In the genomic region with DNA sequence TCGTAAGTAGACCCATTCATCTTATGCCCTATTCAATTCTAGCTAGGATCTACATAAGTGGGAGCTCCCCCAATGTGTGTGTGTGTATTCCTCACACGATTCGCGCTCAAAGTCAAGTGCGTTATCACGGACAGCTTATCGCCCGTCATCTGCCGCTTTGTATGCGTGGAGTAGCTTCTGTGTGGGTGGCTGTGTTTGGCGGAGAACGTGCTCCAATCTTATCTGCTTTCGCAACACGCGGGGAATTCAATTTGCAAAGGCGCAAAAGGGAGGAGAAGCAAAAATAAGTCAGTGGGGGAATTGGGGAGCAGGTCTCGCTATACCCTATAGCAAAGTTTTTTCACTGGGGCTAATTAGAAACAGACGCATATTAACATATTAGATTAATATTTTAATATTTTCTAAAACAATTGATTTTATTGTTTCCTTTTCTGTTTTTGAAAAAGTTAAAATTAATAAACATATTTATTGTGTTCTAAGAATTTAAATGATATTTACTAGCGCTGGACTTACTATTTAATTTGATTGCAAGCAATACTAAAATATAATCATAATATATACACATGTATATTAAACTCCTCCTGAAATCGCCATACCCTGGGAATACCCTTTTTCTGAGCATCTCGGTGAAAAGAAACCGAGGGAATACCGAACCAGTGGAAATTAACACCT, we compare ENCODE assay signal across 2 fruit fly cellular contexts.
TF ChIP-seq lines count a peak whose summit lies in the region.

No protein-coding gene starts in this region.

TF ChIP-seq in whole organism, embryonic, 481 proteins besides CTCF, POLR2A, EP300 and RAD21 (continued from another document and continues in another):
- TF ChIP-seq CG2712 (tag; optimal IDR thresholded peaks at IDR 0.05; lab: Kevin White, UChicago) (peak; percentile 8), Hand (GFP tag; optimal IDR thresholded peaks at IDR 0.05; lab: Kevin White, UChicago) (peak; percentile 64), CG12104 (GFP tag; optimal IDR thresholded peaks at IDR 0.05; lab: Kevin White, UChicago) (peak; percentile 18), CG1024 (GFP tag; IDR thresholded peaks at IDR 0.05; lab: Robert Waterston, UW) (no peak), CG13775 (GFP tag; optimal IDR thresholded peaks at IDR 0.05; lab: Kevin White, UChicago) (peak; percentile 34), amos (GFP tag; IDR thresholded peaks at IDR 0.05; lab: Robert Waterston, UW; ENCODE audit: partially characterized antibody) (no peak), Adf1 (GFP tag; IDR thresholded peaks at IDR 0.05; lab: Robert Waterston, UW) (peak; percentile 11; the same call in 1 of the 2 replicates), Hsf (GFP tag; optimal IDR thresholded peaks at IDR 0.05; lab: Kevin White, UChicago) (peak; percentile 24), CG13296 (GFP tag; optimal IDR thresholded peaks at IDR 0.05; lab: Kevin White, UChicago) (peak; percentile 32), CG31388 (GFP tag; optimal IDR thresholded peaks at IDR 0.05; lab: Kevin White, UChicago) (no peak), mld (GFP tag; IDR thresholded peaks at IDR 0.05; lab: Robert Waterston, UW; ENCODE audit: partially characterized antibody) (no peak), CG1602 (GFP tag; optimal IDR thresholded peaks at IDR 0.05; lab: Kevin White, UChicago) (peak; percentile 7), usp (GFP tag; optimal IDR thresholded peaks at IDR 0.05; lab: Kevin White, UChicago) (no peak), caup (GFP tag; optimal IDR thresholded peaks at IDR 0.05; lab: Kevin White, UChicago; ENCODE audit: severe bottlenecking) (peak; percentile 34), CG15269 (tag; optimal IDR thresholded peaks at IDR 0.05; lab: Kevin White, UChicago) (peak; percentile 27), CG10267 (tag; optimal IDR thresholded peaks at IDR 0.05; lab: Kevin White, UChicago) (peak; percentile 22), CG18262 (tag; optimal IDR thresholded peaks at IDR 0.05; lab: Kevin White, UChicago) (peak; percentile 2), E2f2 (GFP tag; IDR thresholded peaks at IDR 0.05; lab: Robert Waterston, UW) (no peak), Max (GFP tag; optimal IDR thresholded peaks at IDR 0.05; lab: Kevin White, UChicago) (peak; percentile 24), org-1 (GFP tag; optimal IDR thresholded peaks at IDR 0.05; lab: Kevin White, UChicago) (peak; percentile 21), Fer3 (tag; optimal IDR thresholded peaks at IDR 0.05; lab: Kevin White, UChicago) (peak; percentile 55), dysf (GFP tag; IDR thresholded peaks at IDR 0.05; lab: Robert Waterston, UW) (peak; percentile 63), wdn (GFP tag; IDR thresholded peaks at IDR 0.05; lab: Robert Waterston, UW) (peak; percentile 17; the same call in 1 of the 2 replicates), CG32767 (GFP tag; IDR thresholded peaks at IDR 0.05; lab: Robert Waterston, UW) (no peak), CG34422 (GFP tag; IDR thresholded peaks at IDR 0.05; lab: Robert Waterston, UW) (no peak), Ptx1 (GFP tag; IDR thresholded peaks at IDR 0.05; lab: Robert Waterston, UW) (0 out of 2 replicates have a peak, but pooled peaks have one; percentile 23), PHDP (tag; optimal IDR thresholded peaks at IDR 0.05; lab: Kevin White, UChicago) (peak; percentile 56), CG12155 (GFP tag; optimal IDR thresholded peaks at IDR 0.05; lab: Kevin White, UChicago) (peak; percentile 54), unc-4 (GFP tag; IDR thresholded peaks at IDR 0.05; lab: Robert Waterston, UW; ENCODE audit: partially characterized antibody) (no peak), prd (optimal IDR thresholded peaks at IDR 0.05; lab: Kevin White, UChicago) (no peak), prd (GFP tag; IDR thresholded peaks at IDR 0.05; lab: Robert Waterston, UW) (peak; percentile 37; the same call in 1 of the 3 replicates), Sox102F (GFP tag; optimal IDR thresholded peaks at IDR 0.05; lab: Kevin White, UChicago) (peak; percentile 26), dpn (GFP tag; optimal IDR thresholded peaks at IDR 0.05; lab: Kevin White, UChicago) (peak in 1 of 2 experiments; percentile 15), HmgZ (tag; optimal IDR thresholded peaks at IDR 0.05; lab: Kevin White, UChicago) (no peak), CG9215 (GFP tag; IDR thresholded peaks at IDR 0.05; lab: Robert Waterston, UW) (peak; percentile 45; the same call in 1 of the 2 replicates), Taf1 (GFP tag; IDR thresholded peaks at IDR 0.05; lab: Robert Waterston, UW) (no peak), row (GFP tag; IDR thresholded peaks at IDR 0.05; lab: Robert Waterston, UW) (peak; percentile 40; the same call in 1 of the 3 replicates), CG7786 (GFP tag; optimal IDR thresholded peaks at IDR 0.05; lab: Kevin White, UChicago) (no peak), CG2116 (GFP tag; optimal IDR thresholded peaks at IDR 0.05; lab: Kevin White, UChicago) (no peak), Usf (GFP tag; optimal IDR thresholded peaks at IDR 0.05; lab: Kevin White, UChicago) (peak; percentile 37), CHES-1-like (GFP tag; optimal IDR thresholded peaks at IDR 0.05; lab: Kevin White, UChicago) (no peak), Xrp1 (GFP tag; IDR thresholded peaks at IDR 0.05; lab: Robert Waterston, UW) (peak; percentile 33; the same call in 1 of the 2 replicates), CoRest (tag; optimal IDR thresholded peaks at IDR 0.05; lab: Kevin White, UChicago) (peak; percentile 54), CG6689 (GFP tag; IDR thresholded peaks at IDR 0.05; lab: Robert Waterston, UW) (0 out of 2 replicates have a peak, but pooled peaks have one; percentile 7), sens-2 (GFP tag; IDR thresholded peaks at IDR 0.05; lab: Robert Waterston, UW) (no peak), fd3F (GFP tag; optimal IDR thresholded peaks at IDR 0.05; lab: Kevin White, UChicago) (peak; percentile 5), CG15514 (GFP tag; optimal IDR thresholded peaks at IDR 0.05; lab: Kevin White, UChicago) (peak; percentile 42), klu (GFP tag; IDR thresholded peaks at IDR 0.05; lab: Robert Waterston, UW) (peak; percentile 45; the same call in 1 of the 2 replicates), Drgx (GFP tag; IDR thresholded peaks at IDR 0.05; lab: Robert Waterston, UW) (peak; percentile 42; the same call in 1 of the 2 replicates), CG9817 (tag; optimal IDR thresholded peaks at IDR 0.05; lab: Kevin White, UChicago) (peak; percentile 26), HmgD (GFP tag; optimal IDR thresholded peaks at IDR 0.05; lab: Kevin White, UChicago) (no peak), CG4854 (GFP tag; optimal IDR thresholded peaks at IDR 0.05; lab: Kevin White, UChicago) (no peak), CG2120 (GFP tag; optimal IDR thresholded peaks at IDR 0.05; lab: Kevin White, UChicago) (peak; percentile 76), Hr51 (GFP tag; optimal IDR thresholded peaks at IDR 0.05; lab: Kevin White, UChicago) (peak in 1 of 2 experiments; percentile 36), CG8281 (tag; optimal IDR thresholded peaks at IDR 0.05; lab: Kevin White, UChicago) (no peak), CG3407 (GFP tag; optimal IDR thresholded peaks at IDR 0.05; lab: Kevin White, UChicago) (no peak), crc (GFP tag; optimal IDR thresholded peaks at IDR 0.05; lab: Kevin White, UChicago) (no peak), CG17829 (tag; optimal IDR thresholded peaks at IDR 0.05; lab: Kevin White, UChicago) (no peak), peb (GFP tag; IDR thresholded peaks at IDR 0.05; lab: Robert Waterston, UW) (no peak), Side (GFP tag; optimal IDR thresholded peaks at IDR 0.05; lab: Kevin White, UChicago) (no peak)

TF ChIP-seq in whole organism, prepupa, 60 proteins besides CTCF, POLR2A, EP300 and RAD21 (continued from another document):
- peak; percentile 73 for TF ChIP-seq CG10669 (GFP tag; optimal IDR thresholded peaks at IDR 0.05; lab: Kevin White, UChicago)
- TF ChIP-seq OdsH (GFP tag; optimal IDR thresholded peaks at IDR 0.05; lab: Kevin White, UChicago) = peak; percentile 85
- peak; percentile 48 for TF ChIP-seq CG6854 (GFP tag; optimal IDR thresholded peaks at IDR 0.05; lab: Kevin White, UChicago)
- TF ChIP-seq fd85E (GFP tag; optimal IDR thresholded peaks at IDR 0.05; lab: Kevin White, UChicago) = peak; percentile 29
- TF ChIP-seq Blimp-1 (GFP tag; optimal IDR thresholded peaks at IDR 0.05; lab: Kevin White, UChicago) = peak; percentile 77
- TF ChIP-seq lz (GFP tag; optimal IDR thresholded peaks at IDR 0.05; lab: Kevin White, UChicago) = peak; percentile 79
- TF ChIP-seq net (GFP tag; optimal IDR thresholded peaks at IDR 0.05; lab: Kevin White, UChicago) = peak; percentile 79
- TF ChIP-seq CG11762 (GFP tag; optimal IDR thresholded peaks at IDR 0.05; lab: Kevin White, UChicago; ENCODE audit: insufficient read depth) = peak; percentile 71
- no peak for TF ChIP-seq dac (GFP tag; optimal IDR thresholded peaks at IDR 0.05; lab: Kevin White, UChicago)
- TF ChIP-seq fd59A (GFP tag; optimal IDR thresholded peaks at IDR 0.05; lab: Kevin White, UChicago) = peak; percentile 74
- peak; percentile 73 for TF ChIP-seq CG4318 (GFP tag; optimal IDR thresholded peaks at IDR 0.05; lab: Kevin White, UChicago)
- peak; percentile 3 for TF ChIP-seq CG1621 (tag; optimal IDR thresholded peaks at IDR 0.05; lab: Kevin White, UChicago)
- peak; percentile 87 for TF ChIP-seq CG3919 (GFP tag; optimal IDR thresholded peaks at IDR 0.05; lab: Kevin White, UChicago)
- TF ChIP-seq cyc (GFP tag; optimal IDR thresholded peaks at IDR 0.05; lab: Kevin White, UChicago) = peak; percentile 84
TF ChIP-seq in whole organism, prepupa: peak in this region for 57.
